Fruit fly (Drosophila melanogaster) whole organism, wandering third instar larva: Measurements from ENCODE around the gene pzg.

Experiments used
- CG32264 ChIP-seq: fragments of 200-800 bp; sonication (Bioruptor generic); optimal IDR thresholded peaks from 2 replicates; lab custom pipeline; 2016; ENCODE audit warnings: missing biosample characterization, missing genetic modification characterization
- Dfd ChIP-seq: fragments of >200 bp; optimal IDR thresholded peaks from 2 replicates; lab custom pipeline; 2017; ENCODE audit warnings: missing biosample characterization, missing genetic modification characterization
- GATAd ChIP-seq: sonication (Bioruptor generic); optimal IDR thresholded peaks from 2 replicates; lab custom pipeline; 2016; ENCODE audit warnings: missing biosample characterization, missing genetic modification characterization
- Hr78 ChIP-seq: fragments of >200 bp; optimal IDR thresholded peaks from 2 replicates; lab custom pipeline; 2017; ENCODE audit warnings: missing biosample characterization, missing genetic modification characterization
- Jra ChIP-seq: sonication (Bioruptor generic); optimal IDR thresholded peaks from 2 replicates; lab custom pipeline; 2016; ENCODE audit warnings: missing biosample characterization, missing genetic modification characterization
- jim ChIP-seq: fragments of 175-275, 200-325 bp; sonication (Bioruptor generic); optimal IDR thresholded peaks from 2 replicates; lab custom pipeline; 2016; ENCODE audit warnings: missing biosample characterization, mild to moderate bottlenecking, missing genetic modification characterization
- sage ChIP-seq: fragments of 200-800 bp; sonication (Bioruptor generic); optimal IDR thresholded peaks from 2 replicates; lab custom pipeline; 2016; ENCODE audit warnings: missing biosample characterization, mild to moderate bottlenecking, missing genetic modification characterization
- woc ChIP-seq: sonication (Bioruptor generic); optimal IDR thresholded peaks from 2 replicates; lab custom pipeline; 2016; ENCODE audit warnings: missing biosample characterization, mild to moderate bottlenecking, missing genetic modification characterization

DNA sequence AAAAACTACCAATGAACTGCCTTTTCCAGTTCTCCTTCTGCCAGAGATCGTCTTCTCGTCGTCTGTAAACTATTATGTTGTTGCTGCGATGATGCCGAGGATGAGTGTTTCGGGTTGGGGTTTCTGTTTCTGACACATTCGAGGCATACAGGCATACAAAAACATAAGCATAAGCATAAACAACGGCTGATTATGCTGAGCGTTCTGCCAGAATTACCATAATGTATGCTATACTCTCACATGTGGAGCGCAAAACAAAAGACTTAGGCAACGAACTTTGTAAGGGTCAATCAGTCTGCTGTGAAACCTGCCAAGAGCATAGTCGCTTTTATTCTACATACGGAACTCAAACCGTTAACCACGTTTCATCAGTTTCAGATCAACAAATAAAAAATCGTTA lies 8.3 kb downstream of the pzg start, which contains the start of gene Cpr78Cb:
- no peak for TF ChIP-seq woc (GFP tag; lab: Kevin White, UChicago)
- TF ChIP-seq CG32264 (GFP tag; lab: Kevin White, UChicago), result no peak
- no peak for TF ChIP-seq jim (GFP tag; lab: Kevin White, UChicago)
- no peak for TF ChIP-seq Jra (GFP tag; lab: Kevin White, UChicago)
- no peak for TF ChIP-seq Hr78 (GFP tag; lab: Kevin White, UChicago)
- no peak for TF ChIP-seq sage
- no peak for TF ChIP-seq Dfd (GFP tag; lab: Kevin White, UChicago)
- TF ChIP-seq GATAd, result no peak
